Fruit fly (Drosophila melanogaster) S2 (cell line): Measurements from ENCODE around the gene Rat1.
A peak's percentile ranks its signal among the peaks of the same experiment; 100 is the strongest.

Experiments used
- CG8478 ChIP-seq: fragments of >200 bp; optimal IDR thresholded peaks from 2 replicates; lab custom pipeline; 2018
- CTCF ChIP-seq, 2 experiments: fragments of >200 bp; optimal IDR thresholded peaks; 2 replicates each; lab custom pipeline; 2018

dm6 chr2L:6918517-6919202 lies 10.8 kb downstream of the Rat1 start, which contains the start of gene nop5:
- TF ChIP-seq CG8478 (lab: Kevin White, UChicago), result no peak
- TF ChIP-seq CTCF (optimal IDR thresholded peaks at IDR 0.05; lab: Kevin White, UChicago), result peak in 1 of 2 experiments; percentile 24
